Fruit fly (Drosophila melanogaster) whole organism: Measurements from ENCODE around the gene sing.

Experiments
- CG8478 ChIP-seq: fragments of >200 bp; optimal IDR thresholded peaks from 2 replicates; lab custom pipeline; 2018; ENCODE audit warnings: inconsistent platforms
- Dll ChIP-seq: fragments of >200 bp; optimal IDR thresholded peaks from 2 replicates; lab custom pipeline; 2017
- EcR ChIP-seq, 2 experiments: fragments of >200 bp; optimal IDR thresholded peaks; 2 replicates each; lab custom pipeline; 2017; ENCODE audit warnings: missing biosample characterization in 2 of 2, missing genetic modification characterization in 2 of 2, missing genetic modification reagents in 2 of 2
- pan ChIP-seq: fragments of >200 bp; optimal IDR thresholded peaks from 2 replicates; lab custom pipeline; 2017
- psq ChIP-seq: fragments of >200 bp; optimal IDR thresholded peaks from 2 replicates; lab custom pipeline; 2017
- usp ChIP-seq: fragments of >200 bp; optimal IDR thresholded peaks from 2 replicates; lab custom pipeline; 2017; ENCODE audit warnings: missing biosample characterization, missing genetic modification characterization, mixed read lengths

Gene sing

DNA sequence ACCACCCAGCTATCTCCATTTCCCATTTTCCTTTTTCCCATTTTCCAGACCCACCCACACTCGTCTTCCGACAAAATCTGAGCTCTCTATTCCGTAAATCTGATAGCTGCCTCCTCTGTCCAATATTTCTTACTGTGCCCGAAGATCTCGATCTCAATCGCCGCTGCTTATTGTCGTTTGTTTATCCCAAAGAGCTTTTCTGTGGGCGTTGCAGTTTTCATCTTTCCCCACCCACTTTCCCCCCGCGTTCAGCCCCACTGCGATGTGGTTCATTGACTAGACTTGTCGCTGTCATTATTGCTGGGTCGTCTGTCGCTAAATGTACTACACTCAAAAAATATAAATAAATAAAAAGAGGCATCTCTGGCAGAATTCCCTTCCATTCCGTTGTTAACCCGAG is 10.2 kb downstream of the sing start:
- TF ChIP-seq psq (lab: Kevin White, UChicago) (no peak), pan (no peak), Dll (lab: Kevin White, UChicago) (no peak)

DNA sequence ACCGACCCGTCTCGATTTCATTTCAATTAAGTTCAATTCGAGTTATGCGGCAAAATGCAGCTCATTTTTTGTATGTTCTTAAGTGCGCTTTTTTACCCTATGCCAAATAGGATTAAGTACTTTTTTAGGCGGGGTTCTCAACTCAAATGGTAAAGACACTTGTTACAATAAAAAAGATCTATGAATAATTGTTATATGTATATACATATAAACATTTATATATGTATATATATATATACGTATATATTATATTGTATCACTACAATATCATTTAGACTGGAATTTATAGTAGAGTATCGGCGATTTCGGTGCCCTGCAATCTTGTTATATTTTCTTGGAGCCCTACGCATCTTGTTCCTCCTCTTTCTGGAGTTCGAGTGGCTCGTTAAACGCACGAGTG is 10.9 kb downstream of the sing start:
- no peak for TF ChIP-seq EcR (GFP tag; optimal IDR thresholded peaks at IDR 0.05; lab: Kevin White, UChicago)
- no peak for TF ChIP-seq Dll (lab: Kevin White, UChicago)
- TF ChIP-seq psq (lab: Kevin White, UChicago): no peak
- no peak for TF ChIP-seq usp (GFP tag; lab: Kevin White, UChicago)

DNA sequence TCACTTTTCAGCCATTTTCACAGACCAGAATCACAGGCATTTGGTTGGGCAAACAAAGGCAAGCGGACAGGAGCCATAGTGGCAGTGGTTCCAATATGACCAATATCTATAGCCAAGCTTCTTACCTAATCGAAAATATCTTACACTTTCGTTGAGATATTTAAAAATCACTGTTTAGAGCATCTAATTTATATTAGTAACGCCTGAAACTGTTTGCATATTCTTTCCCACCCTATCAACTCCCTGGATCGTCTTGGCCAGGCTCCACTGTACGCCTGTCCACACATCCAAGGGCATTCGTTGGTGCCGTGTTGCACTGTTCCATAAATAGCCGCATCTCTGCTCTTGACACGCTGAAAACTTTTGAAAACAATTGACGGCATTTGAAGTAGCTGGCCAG is 11.4 kb downstream of the sing start:
- TF ChIP-seq pan: no peak

DNA sequence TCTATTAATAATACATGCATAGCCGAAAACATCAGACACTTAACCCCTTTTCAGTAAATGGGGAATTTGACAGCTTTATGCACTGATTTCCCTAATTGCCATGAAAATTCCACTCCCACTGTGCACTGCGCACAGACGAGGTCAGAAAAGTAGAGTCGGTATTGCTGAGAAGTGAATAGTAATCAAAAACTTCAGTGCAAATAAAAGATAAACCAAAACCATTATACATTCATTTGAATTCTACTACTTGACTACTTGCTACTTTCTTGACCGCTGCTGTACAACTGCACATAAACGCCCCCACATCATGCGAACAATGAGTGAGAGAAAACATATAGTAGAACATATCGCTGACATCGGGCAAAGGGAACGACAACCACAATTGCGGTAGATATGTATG is 12.3 kb downstream of the sing start:
- TF ChIP-seq pan: no peak
- TF ChIP-seq CG8478: no peak
- TF ChIP-seq usp (GFP tag; lab: Kevin White, UChicago): no peak
- TF ChIP-seq Dll (lab: Kevin White, UChicago): no peak
- no peak for TF ChIP-seq psq (lab: Kevin White, UChicago)
- no peak for TF ChIP-seq EcR (GFP tag; optimal IDR thresholded peaks at IDR 0.05; lab: Kevin White, UChicago)

DNA sequence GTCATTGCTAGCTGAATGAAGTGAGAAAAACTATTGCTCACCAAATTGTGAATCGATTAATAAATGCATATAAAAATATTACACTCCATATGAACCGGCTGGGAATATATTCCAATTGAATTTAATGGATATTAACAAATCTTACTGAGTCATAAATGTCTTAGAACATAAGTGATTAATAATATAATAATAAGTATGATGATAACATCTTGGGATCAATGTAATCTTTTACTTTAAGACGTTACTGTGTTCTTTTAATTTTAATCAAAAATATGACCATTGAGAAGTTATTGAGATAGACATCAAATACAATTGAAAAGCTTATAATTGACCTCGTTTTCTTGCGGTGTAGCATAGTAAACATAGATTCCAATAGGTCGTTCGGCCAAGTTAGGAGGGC is 13.2 kb downstream of the sing start:
- no peak for TF ChIP-seq EcR (GFP tag; optimal IDR thresholded peaks at IDR 0.05; lab: Kevin White, UChicago)
- TF ChIP-seq Dll (lab: Kevin White, UChicago): no peak
- TF ChIP-seq psq (lab: Kevin White, UChicago): no peak
- TF ChIP-seq CG8478: no peak
- no peak for TF ChIP-seq usp (GFP tag; lab: Kevin White, UChicago)
- TF ChIP-seq pan: no peak

DNA sequence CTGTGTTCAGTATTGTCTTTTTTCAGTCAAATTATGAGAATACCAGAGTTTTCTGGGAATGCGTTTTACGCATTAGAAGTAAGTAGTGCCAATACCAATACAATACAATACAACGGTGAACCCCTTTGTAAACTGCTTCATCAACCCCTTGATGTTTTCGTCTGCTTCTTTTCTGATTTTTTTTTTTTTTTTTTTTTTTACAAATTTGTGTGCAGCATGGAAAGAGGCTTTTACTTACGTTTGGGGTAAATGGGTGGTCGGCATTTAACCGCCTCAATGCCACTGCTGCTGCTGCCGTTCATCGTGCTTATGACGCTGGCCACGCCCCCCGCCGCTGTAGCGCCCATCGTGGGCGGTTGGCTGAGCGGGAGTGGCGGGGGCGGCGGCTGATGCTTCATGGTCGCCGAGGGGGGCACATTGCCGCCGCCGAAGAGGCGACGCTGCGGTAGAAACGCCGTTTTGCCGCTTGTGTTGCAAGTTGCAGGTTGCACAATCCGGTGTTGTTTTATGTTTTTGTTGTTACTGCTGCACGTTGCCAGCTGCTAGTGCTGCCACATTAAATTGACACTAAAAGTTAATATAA is 14.8 kb downstream of the sing start:
- TF ChIP-seq usp (GFP tag; lab: Kevin White, UChicago) (no peak), psq (lab: Kevin White, UChicago) (no peak), EcR (GFP tag; optimal IDR thresholded peaks at IDR 0.05; lab: Kevin White, UChicago) (no peak), CG8478 (no peak), Dll (lab: Kevin White, UChicago) (no peak), pan (no peak)

DNA sequence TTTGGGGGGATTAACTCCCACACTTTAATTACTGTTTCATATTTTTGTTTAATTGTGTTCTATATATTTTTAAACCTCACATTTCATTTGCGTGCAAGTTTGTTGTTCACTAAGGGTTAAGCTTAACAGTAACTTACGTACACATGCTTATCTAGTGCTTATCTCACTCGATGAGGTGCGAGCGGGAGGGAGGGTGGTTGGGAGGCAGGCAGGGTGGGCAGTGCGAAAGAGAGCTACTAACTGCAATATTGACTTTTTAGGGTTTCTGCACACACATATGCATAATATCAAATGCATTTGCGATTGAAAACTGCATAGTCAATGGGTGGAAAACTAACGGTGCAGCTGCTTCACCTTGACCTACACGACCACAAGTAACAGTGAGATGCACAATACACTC is 15.4 kb downstream of the sing start:
- TF ChIP-seq Dll (lab: Kevin White, UChicago) (no peak), psq (lab: Kevin White, UChicago) (no peak), EcR (GFP tag; optimal IDR thresholded peaks at IDR 0.05; lab: Kevin White, UChicago) (no peak), CG8478 (no peak), pan (no peak)

DNA sequence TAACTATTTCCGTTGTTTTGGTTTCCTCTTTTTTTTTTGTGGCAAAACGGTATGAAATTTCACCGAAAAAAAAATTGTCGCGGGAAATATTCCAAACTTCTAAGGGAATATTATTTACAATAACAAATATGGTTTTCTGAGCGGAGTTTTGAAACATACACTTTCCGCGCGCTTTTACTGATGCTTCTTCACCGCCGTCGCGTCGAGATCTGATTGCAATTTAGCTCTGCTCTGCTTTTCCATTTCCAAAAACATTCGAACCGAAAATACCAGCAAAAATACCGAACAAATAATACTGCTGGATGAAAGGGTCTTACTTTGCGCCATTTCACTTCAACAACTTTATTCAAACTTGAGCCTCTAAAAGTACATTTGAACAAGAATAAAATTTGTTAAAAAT is 15.9 kb downstream of the sing start, which contains the start of gene Septin4:
Septin4 (minus strand) TSS at position 215 of the 400 bp plus-strand sequence.
- TF ChIP-seq pan (no peak), CG8478 (no peak), usp (GFP tag; lab: Kevin White, UChicago) (no peak), psq (lab: Kevin White, UChicago) (no peak), EcR (GFP tag; optimal IDR thresholded peaks at IDR 0.05; lab: Kevin White, UChicago) (no peak), Dll (lab: Kevin White, UChicago) (no peak)

DNA sequence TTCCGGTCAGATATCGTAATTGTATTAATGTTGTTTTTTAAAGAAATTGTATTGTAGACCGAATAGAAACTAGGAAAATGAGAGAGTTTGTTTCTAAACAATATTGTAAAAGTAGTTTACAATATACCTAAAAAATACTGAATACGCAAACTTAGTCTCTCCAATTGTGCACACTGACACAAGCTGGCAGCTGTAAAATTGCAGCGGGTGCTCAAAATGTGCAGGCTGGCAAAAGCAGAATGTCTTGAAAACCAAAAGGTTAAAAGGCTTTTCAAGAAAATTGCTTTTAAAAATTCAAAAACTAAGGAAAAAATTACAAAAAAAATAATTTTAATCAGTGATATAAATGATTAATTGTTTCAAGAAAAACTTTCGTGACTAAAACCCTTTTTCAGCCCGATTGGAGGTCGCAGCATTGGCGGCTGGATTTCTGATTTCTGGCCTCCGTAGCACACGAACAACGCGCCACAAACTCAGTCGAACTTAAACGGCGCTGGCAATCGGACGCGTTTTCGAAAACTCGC is 16.6 kb downstream of the sing start, which contains the start of gene CG4678:
CG4678 (plus strand) TSS at position 474 of the 524 bp plus-strand sequence.
- no peak for TF ChIP-seq Dll (lab: Kevin White, UChicago)
- no peak for TF ChIP-seq usp (GFP tag; lab: Kevin White, UChicago)

DNA sequence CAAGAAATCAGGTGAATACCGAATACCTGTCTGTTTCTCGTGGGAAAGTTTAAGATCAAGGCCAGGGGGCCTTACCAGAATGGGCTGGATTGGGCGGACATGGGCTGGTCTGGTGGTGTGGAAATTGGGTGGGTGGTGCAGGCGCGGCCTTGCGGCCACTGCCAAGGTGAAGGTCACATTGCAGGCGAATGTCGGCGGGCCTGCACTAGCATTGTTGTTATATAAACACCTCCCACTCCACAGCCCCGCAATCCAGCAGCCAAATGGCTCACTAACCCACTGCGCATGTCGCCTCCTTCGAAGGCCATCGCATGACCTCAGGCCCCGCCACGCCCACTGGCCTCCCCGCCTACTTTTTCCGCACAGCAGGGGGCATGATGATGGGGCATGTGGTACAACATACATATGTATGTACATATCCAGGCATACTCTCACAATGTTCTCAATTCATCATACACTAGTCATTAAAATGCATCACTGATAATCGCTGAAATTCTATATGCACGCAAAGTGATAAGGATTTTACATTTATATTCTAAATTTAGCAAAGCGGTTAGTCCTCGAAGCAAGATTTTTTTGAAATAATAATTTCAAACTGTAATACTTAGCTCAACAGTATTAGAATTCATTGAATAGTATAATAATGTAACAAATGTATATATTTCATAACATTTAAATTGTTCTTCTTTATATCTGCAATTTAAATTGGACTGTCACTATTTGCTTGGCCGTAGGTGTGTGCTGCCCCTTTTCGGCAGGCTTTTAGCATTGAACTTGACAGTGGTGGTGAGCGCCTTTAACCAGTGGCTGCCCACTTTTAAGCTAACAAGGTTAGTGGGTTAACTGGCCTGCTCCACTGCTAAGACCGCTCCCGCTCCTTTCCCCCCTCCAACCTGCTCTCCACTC is 17.8 kb downstream of the sing start:
- TF ChIP-seq psq (lab: Kevin White, UChicago): no peak
- TF ChIP-seq Dll (lab: Kevin White, UChicago): no peak
- no peak for TF ChIP-seq CG8478
- no peak for TF ChIP-seq usp (GFP tag; lab: Kevin White, UChicago)
- TF ChIP-seq EcR (GFP tag; optimal IDR thresholded peaks at IDR 0.05; lab: Kevin White, UChicago): no peak
- no peak for TF ChIP-seq pan

DNA sequence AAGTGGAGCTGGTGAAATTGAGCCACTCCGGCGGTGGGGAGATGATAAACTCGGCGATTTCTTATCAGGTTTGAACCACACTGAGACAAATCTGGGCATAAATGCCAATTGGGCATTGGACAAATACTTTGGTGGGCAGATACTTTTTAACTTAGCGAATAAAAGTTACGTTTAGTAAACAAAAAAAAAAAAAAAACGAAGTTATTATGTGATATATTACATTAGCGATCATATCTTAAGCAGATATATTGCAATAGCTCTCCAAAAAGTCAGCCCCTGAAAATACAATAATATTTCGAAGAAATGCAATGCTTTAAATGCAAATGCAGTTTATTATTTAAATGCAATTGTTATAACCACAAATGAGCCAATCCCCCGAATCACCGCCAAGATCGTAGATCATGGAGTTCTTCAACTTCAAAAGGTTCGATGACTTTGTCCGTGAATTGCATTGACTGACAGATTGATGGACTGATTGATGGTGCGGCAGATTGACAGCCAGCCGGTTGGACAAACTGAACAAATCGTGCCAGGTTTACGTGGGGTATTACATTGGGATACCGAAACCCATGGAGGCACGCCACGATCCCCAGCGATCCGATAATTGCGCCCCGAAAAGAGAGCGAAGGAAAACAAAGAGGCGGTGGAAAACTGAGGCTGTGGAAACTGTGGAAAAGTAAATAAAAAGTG is 18.9 kb downstream of the sing start:
- TF ChIP-seq CG8478 (no peak), usp (GFP tag; lab: Kevin White, UChicago) (no peak), Dll (lab: Kevin White, UChicago) (no peak), psq (lab: Kevin White, UChicago) (no peak), pan (no peak), EcR (GFP tag; optimal IDR thresholded peaks at IDR 0.05; lab: Kevin White, UChicago) (no peak)

DNA sequence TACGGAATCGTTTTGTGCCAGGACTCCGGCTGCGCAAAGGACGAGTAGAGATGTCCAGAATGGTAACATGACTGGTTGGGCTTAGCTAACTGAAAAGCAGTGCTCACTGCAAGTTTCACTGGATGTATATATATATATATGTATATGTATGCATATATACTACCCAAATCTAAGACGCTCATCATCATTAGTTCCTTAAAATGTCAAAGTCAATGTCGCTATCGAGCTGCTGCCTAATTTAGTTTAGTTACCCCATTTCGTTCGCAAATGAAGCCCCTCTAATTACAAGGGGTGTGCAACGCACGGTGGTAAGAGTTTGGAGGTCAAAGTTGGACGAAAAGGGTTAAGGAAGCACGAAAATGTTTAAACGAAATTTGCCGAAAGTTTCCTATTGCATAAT is 21.0 kb downstream of the sing start, which contains the start of gene CG9676:
CG9676 (minus strand) TSS at position 101 of the 400 bp plus-strand sequence.
- TF ChIP-seq usp (GFP tag; lab: Kevin White, UChicago) (no peak), psq (lab: Kevin White, UChicago) (no peak), pan (no peak)
